Fruit fly (Drosophila melanogaster) whole organism, embryonic: ENCODE data around the gene CG15170.
A peak's percentile ranks its signal among the peaks of the same experiment; 100 is the strongest.

Experiments
- Atf3 ChIP-seq: fragments of 200-800 bp; sonication (Bioruptor generic); optimal IDR thresholded peaks from 3 replicates; lab custom pipeline; 2016; ENCODE audit warnings: missing biosample characterization, missing genetic modification characterization
- B-H2 ChIP-seq: fragments of 200-800 bp; sonication (Bioruptor generic); optimal IDR thresholded peaks from 2 replicates; lab custom pipeline; 2018; ENCODE audit warnings: missing biosample characterization, mild to moderate bottlenecking, missing genetic modification characterization
- CG1024 ChIP-seq: fragments of 200-800 bp; sonication (Bioruptor generic); IDR thresholded peaks from 2 replicates; pipeline ENCODE4 v1.3.6; 2022; ENCODE audit warnings: missing biosample characterization, missing genetic modification characterization
- CG10654 ChIP-seq: fragments of 200-800 bp; sonication (Bioruptor generic); optimal IDR thresholded peaks from 2 replicates; lab custom pipeline; 2016; ENCODE audit warnings: missing biosample characterization, missing genetic modification characterization
- CG12236 ChIP-seq: fragments of 200-800 bp; sonication (Bioruptor generic); optimal IDR thresholded peaks from 2 replicates; lab custom pipeline; 2016; ENCODE audit warnings: missing biosample characterization, missing genetic modification characterization
- CG16815 ChIP-seq: fragments of 200-800 bp; sonication (Bioruptor generic); optimal IDR thresholded peaks from 3 replicates; lab custom pipeline; 2017; ENCODE audit warnings: missing biosample characterization, mild to moderate bottlenecking, missing genetic modification characterization
- CG17186 ChIP-seq: fragments of 200-800 bp; sonication (Bioruptor generic); optimal IDR thresholded peaks from 3 replicates; lab custom pipeline; 2017; ENCODE audit warnings: missing biosample characterization, missing genetic modification reagents, missing genetic modification characterization
- CG18011 ChIP-seq: fragments of 200-800 bp; sonication (Bioruptor generic); optimal IDR thresholded peaks from 2 replicates; lab custom pipeline; 2017; ENCODE audit warnings: missing biosample characterization, missing genetic modification characterization, mild to moderate bottlenecking, moderate library complexity, missing genotype
- CG31365 ChIP-seq: fragments of 200-800 bp; sonication (Bioruptor generic); optimal IDR thresholded peaks from 2 replicates; lab custom pipeline; 2018; ENCODE audit warnings: missing biosample characterization, mild to moderate bottlenecking, missing genetic modification characterization
- CG31388 ChIP-seq: fragments of 200-800 bp; sonication (Bioruptor generic); optimal IDR thresholded peaks from 2 replicates; lab custom pipeline; 2016; ENCODE audit warnings: missing biosample characterization, missing genetic modification characterization
- CG6654 ChIP-seq: fragments of 200-800 bp; sonication (Bioruptor generic); optimal IDR thresholded peaks from 2 replicates; lab custom pipeline; 2017; ENCODE audit warnings: missing biosample characterization, mild to moderate bottlenecking, missing genetic modification characterization
- CG6689 ChIP-seq: fragments of 200-800 bp; sonication (Bioruptor generic); IDR thresholded peaks from 2 replicates; pipeline ENCODE4 v1.3.6; 2022; ENCODE audit warnings: missing biosample characterization, missing genetic modification characterization
- CG8089 ChIP-seq: fragments of 200-800 bp; sonication (Bioruptor generic); optimal IDR thresholded peaks from 3 replicates; lab custom pipeline; 2016; ENCODE audit warnings: missing biosample characterization, missing genetic modification characterization
- CG8944 ChIP-seq: fragments of 200-800 bp; sonication (Bioruptor generic); optimal IDR thresholded peaks from 3 replicates; lab custom pipeline; 2016; ENCODE audit warnings: missing biosample characterization, missing genetic modification characterization
- CG9727 ChIP-seq: fragments of 200-800 bp; sonication (Bioruptor generic); optimal IDR thresholded peaks from 3 replicates; lab custom pipeline; 2017; ENCODE audit warnings: missing biosample characterization, mild to moderate bottlenecking, missing genetic modification characterization
- Chrac-16 ChIP-seq: fragments of 200-800 bp; sonication (Bioruptor generic); optimal IDR thresholded peaks from 3 replicates; lab custom pipeline; 2016; ENCODE audit warnings: missing biosample characterization, missing genetic modification characterization
- E2f1 ChIP-seq: fragments of 200-800 bp; sonication (Bioruptor generic); IDR thresholded peaks from 2 replicates; pipeline ENCODE4 v1.3.6; 2022; ENCODE audit warnings: missing biosample characterization, missing genetic modification characterization
- Ets97D ChIP-seq: fragments of 200-800 bp; sonication (Bioruptor generic); optimal IDR thresholded peaks from 3 replicates; lab custom pipeline; 2016; ENCODE audit warnings: missing biosample characterization, missing genetic modification characterization
- HHEX ChIP-seq: fragments of 200-800 bp; sonication (Bioruptor generic); optimal IDR thresholded peaks from 3 replicates; lab custom pipeline; 2017; ENCODE audit warnings: missing biosample characterization, mild to moderate bottlenecking, missing genetic modification characterization, missing genetic modification reagents
- HmgD ChIP-seq: fragments of 200-800 bp; sonication (Bioruptor generic); optimal IDR thresholded peaks from 3 replicates; lab custom pipeline; 2016; ENCODE audit warnings: missing biosample characterization, missing genetic modification characterization
- Hmx ChIP-seq: fragments of 200-800 bp; sonication (Bioruptor generic); optimal IDR thresholded peaks from 2 replicates; lab custom pipeline; 2016; ENCODE audit warnings: missing biosample characterization, missing genetic modification characterization
- YL-1 ChIP-seq: fragments of 200-800 bp; sonication (Bioruptor generic); optimal IDR thresholded peaks from 3 replicates; lab custom pipeline; 2017; ENCODE audit warnings: missing biosample characterization, mild to moderate bottlenecking, missing genetic modification characterization
- aop ChIP-seq: fragments of 200-800 bp; sonication (Bioruptor generic); IDR thresholded peaks from 2 replicates; pipeline ENCODE4 v1.3.6; 2022; ENCODE audit warnings: missing biosample characterization, missing genetic modification characterization
- bsh ChIP-seq, 2 experiments: fragments of 200-800 bp; sonication (Bioruptor generic); optimal IDR thresholded peaks; 2 replicates each; lab custom pipeline; 2017 to 2018; ENCODE audit warnings: mild to moderate bottlenecking in 2 of 2, missing biosample characterization in 2 of 2, missing genetic modification characterization in 2 of 2, moderate library complexity in 1 of 2
- cas ChIP-seq: fragments of 200-800 bp; sonication (Bioruptor generic); IDR thresholded peaks from 2 replicates; pipeline ENCODE4 v1.3.6; 2022; ENCODE audit warnings: missing biosample characterization, missing genetic modification characterization
- caup ChIP-seq: fragments of 200-800 bp; sonication (Bioruptor generic); optimal IDR thresholded peaks from 3 replicates; lab custom pipeline; 2017; ENCODE audit warnings: missing biosample characterization, mild to moderate bottlenecking, missing genetic modification characterization, moderate library complexity; ENCODE audit not compliant: severe bottlenecking
- cg ChIP-seq: fragments of 200-800 bp; sonication (Bioruptor generic); optimal IDR thresholded peaks from 3 replicates; lab custom pipeline; 2019; ENCODE audit warnings: missing biosample characterization, mild to moderate bottlenecking, missing genetic modification characterization, moderate library complexity
- chif ChIP-seq, 2 experiments: fragments of 200-800 bp; sonication (Bioruptor generic); optimal IDR thresholded peaks; 3 replicates each; lab custom pipeline; 2016; ENCODE audit warnings: missing biosample characterization in 2 of 2, missing genetic modification characterization in 2 of 2
- crol ChIP-seq: fragments of 200-800 bp; sonication (Bioruptor generic); IDR thresholded peaks from 2 replicates; pipeline ENCODE4 v1.3.6; 2022; ENCODE audit warnings: missing biosample characterization, missing genetic modification characterization
- dm ChIP-seq: fragments of 200-800 bp; sonication (Bioruptor generic); optimal IDR thresholded peaks from 3 replicates; lab custom pipeline; 2016; ENCODE audit warnings: missing biosample characterization, missing genetic modification characterization
- dmrt99B ChIP-seq: fragments of 200-800 bp; sonication (Bioruptor generic); optimal IDR thresholded peaks from 2 replicates; lab custom pipeline; 2018; ENCODE audit warnings: missing biosample characterization, mild to moderate bottlenecking, missing genetic modification characterization, moderate library complexity
- eve ChIP-seq, 2 experiments: fragments of >200 bp; optimal IDR thresholded peaks; 2 replicates each; lab custom pipeline; 2017; ENCODE audit warnings: missing biosample characterization in 2 of 2, missing genetic modification characterization in 2 of 2
- fru ChIP-seq: fragments of >200 bp; optimal IDR thresholded peaks from 2 replicates; lab custom pipeline; 2017
- gcm ChIP-seq: fragments of 200-800 bp; sonication (Bioruptor generic); optimal IDR thresholded peaks from 2 replicates; lab custom pipeline; 2019; ENCODE audit warnings: missing biosample characterization, mild to moderate bottlenecking, missing genetic modification characterization, moderate library complexity
- ken ChIP-seq: fragments of 200-800 bp; sonication (Bioruptor generic); IDR thresholded peaks from 3 replicates; pipeline ENCODE4 v1.3.6; 2022; ENCODE audit warnings: missing biosample characterization, missing genetic modification characterization
- nau ChIP-seq: fragments of 200-800 bp; sonication (Bioruptor generic); optimal IDR thresholded peaks from 3 replicates; lab custom pipeline; 2017; ENCODE audit warnings: missing biosample characterization, mild to moderate bottlenecking, missing genetic modification characterization, missing genetic modification reagents
- nerfin-2 ChIP-seq: fragments of 200-800 bp; sonication (Bioruptor generic); IDR thresholded peaks from 2 replicates; pipeline ENCODE4 v1.3.6; 2022; ENCODE audit warnings: missing biosample characterization, missing genetic modification characterization; ENCODE audit not compliant: partially characterized antibody
- pb ChIP-seq: fragments of 200-800 bp; sonication (Bioruptor generic); optimal IDR thresholded peaks from 3 replicates; lab custom pipeline; 2016; ENCODE audit warnings: missing biosample characterization, missing genetic modification characterization
- pfk ChIP-seq: fragments of 200-800 bp; sonication (Bioruptor generic); optimal IDR thresholded peaks from 2 replicates; lab custom pipeline; 2018; ENCODE audit warnings: missing biosample characterization, mild to moderate bottlenecking, missing genetic modification characterization, moderate library complexity
- pho ChIP-seq: fragments of 200-800 bp; sonication (Bioruptor generic); optimal IDR thresholded peaks from 2 replicates; lab custom pipeline; 2016; ENCODE audit warnings: missing biosample characterization, missing genetic modification characterization
- sc ChIP-seq, 3 experiments: fragments of >200 bp in 2 of 3; fragments of 200-800 bp in 1 of 3; sonication (Bioruptor generic) in 1 of 3; optimal IDR thresholded peaks; 2 replicates in 2 of 3; 3 replicates in 1 of 3; lab custom pipeline; 2017; ENCODE audit warnings: mild to moderate bottlenecking in 1 of 3, missing biosample characterization in 1 of 3, missing genetic modification characterization in 1 of 3, missing genetic modification reagents in 1 of 3
- scrt ChIP-seq: fragments of 200-800 bp; sonication (Bioruptor generic); optimal IDR thresholded peaks from 2 replicates; lab custom pipeline; 2018; ENCODE audit warnings: missing biosample characterization, mild to moderate bottlenecking, missing genetic modification characterization, moderate library complexity
- slp2 ChIP-seq: fragments of 200-800 bp; sonication (Bioruptor generic); optimal IDR thresholded peaks from 2 replicates; lab custom pipeline; 2016; ENCODE audit warnings: missing biosample characterization, missing genetic modification characterization
- sna ChIP-seq: fragments of 200-800 bp; sonication (Bioruptor generic); IDR thresholded peaks from 2 replicates; pipeline ENCODE4 v1.3.6; 2022; ENCODE audit warnings: missing biosample characterization, missing genetic modification characterization; ENCODE audit not compliant: partially characterized antibody
- sr ChIP-seq: fragments of 200-800 bp; sonication (Bioruptor generic); IDR thresholded peaks from 3 replicates; pipeline ENCODE4 v1.3.6; 2022; ENCODE audit warnings: missing biosample characterization, missing genetic modification characterization
- ssp ChIP-seq: fragments of 200-800 bp; sonication (Bioruptor generic); IDR thresholded peaks from 2 replicates; pipeline ENCODE4 v1.3.6; 2022; ENCODE audit warnings: missing biosample characterization, missing genetic modification characterization
- tll ChIP-seq, 2 experiments: fragments of 200-800 bp in 1 of 2; fragments of >200 bp in 1 of 2; sonication (Bioruptor generic) in 1 of 2; optimal IDR thresholded peaks; 2 replicates each; lab custom pipeline; 2017 to 2019; ENCODE audit warnings: missing biosample characterization in 2 of 2, missing genetic modification characterization in 2 of 2, mild to moderate bottlenecking in 1 of 2, moderate library complexity in 1 of 2
- unc-4 ChIP-seq: fragments of 200-800 bp; sonication (Bioruptor generic); IDR thresholded peaks from 2 replicates; pipeline ENCODE4 v1.3.6; 2022; ENCODE audit warnings: missing biosample characterization, missing genetic modification characterization; ENCODE audit not compliant: partially characterized antibody
- vfl ChIP-seq: fragments of 200-800 bp; sonication (Bioruptor generic); optimal IDR thresholded peaks from 2 replicates; lab custom pipeline; 2016; ENCODE audit warnings: missing biosample characterization, missing genetic modification characterization
- zen ChIP-seq: fragments of 200-800 bp; sonication (Bioruptor generic); optimal IDR thresholded peaks from 3 replicates; lab custom pipeline; 2018; ENCODE audit warnings: missing biosample characterization, mild to moderate bottlenecking, missing genetic modification characterization, moderate library complexity

The CG15170 gene

dm6 chr2L:19009130-19009529 is 19.1 kb upstream of the CG15170 start, which contains the start of gene RpL30 (continued):
- TF ChIP-seq CG16815 (GFP tag; lab: Kevin White, UChicago), result peak; percentile 59
- TF ChIP-seq Ets97D, result peak; percentile 100
- TF ChIP-seq eve (GFP tag; optimal IDR thresholded peaks at IDR 0.05; lab: Kevin White, UChicago), result no peak
- TF ChIP-seq dmrt99B (tag; lab: Kevin White, UChicago), result peak; percentile 76
- no peak for TF ChIP-seq sc (optimal IDR thresholded peaks at IDR 0.05; lab: Kevin White, UChicago)
- peak; percentile 66 for TF ChIP-seq sc (GFP tag; optimal IDR thresholded peaks at IDR 0.05; lab: Kevin White, UChicago)
- peak; percentile 19; the same call in 1 of the 2 replicates for TF ChIP-seq sna (GFP tag; lab: Robert Waterston, UW)
- no peak for TF ChIP-seq fru (lab: Kevin White, UChicago)
- no peak for TF ChIP-seq crol (GFP tag; lab: Robert Waterston, UW)
- peak; percentile 67 for TF ChIP-seq Chrac-16 (GFP tag; lab: Kevin White, UChicago)
- peak; percentile 98 for TF ChIP-seq caup (GFP tag; lab: Kevin White, UChicago)
- TF ChIP-seq unc-4 (GFP tag; lab: Robert Waterston, UW), result peak; percentile 68
- peak; percentile 71 for TF ChIP-seq CG1024 (GFP tag; lab: Robert Waterston, UW)
- peak; percentile 86 for TF ChIP-seq CG31365
- TF ChIP-seq dm, result peak; percentile 100
- peak; percentile 80 for TF ChIP-seq CG10654 (GFP tag; lab: Kevin White, UChicago)
- TF ChIP-seq ssp (GFP tag; lab: Robert Waterston, UW), result peak; percentile 76
- TF ChIP-seq CG6654, result peak; percentile 63
- TF ChIP-seq gcm (GFP tag; lab: Kevin White, UChicago), result peak; percentile 87
- peak; percentile 93 for TF ChIP-seq pb
- TF ChIP-seq CG31388 (GFP tag; lab: Kevin White, UChicago), result peak; percentile 33
- TF ChIP-seq chif (GFP tag; optimal IDR thresholded peaks at IDR 0.05; lab: Kevin White, UChicago), result peak; percentile 70 to 87
- no peak for TF ChIP-seq nerfin-2 (GFP tag; lab: Robert Waterston, UW)
- peak; percentile 71 for TF ChIP-seq CG6689 (GFP tag; lab: Robert Waterston, UW)
- peak; percentile 96 for TF ChIP-seq HmgD (GFP tag; lab: Kevin White, UChicago)
- peak; percentile 55; the same call in 1 of the 2 replicates for TF ChIP-seq cas (GFP tag; lab: Robert Waterston, UW)
- TF ChIP-seq aop (GFP tag; lab: Robert Waterston, UW), result peak; percentile 62
- peak; percentile 83 for TF ChIP-seq CG18011 (GFP tag; lab: Kevin White, UChicago)
- TF ChIP-seq CG8089 (GFP tag; lab: Kevin White, UChicago), result peak; percentile 92
- peak; percentile 87 for TF ChIP-seq zen (tag; lab: Kevin White, UChicago)
- TF ChIP-seq tll (GFP tag; optimal IDR thresholded peaks at IDR 0.05; lab: Kevin White, UChicago), result peak in 1 of 2 experiments; percentile 23
- TF ChIP-seq CG8944 (GFP tag; lab: Kevin White, UChicago), result peak; percentile 73
- TF ChIP-seq E2f1 (GFP tag; lab: Robert Waterston, UW), result peak; percentile 75
- TF ChIP-seq B-H2 (GFP tag; lab: Kevin White, UChicago), result peak; percentile 94
- TF ChIP-seq CG17186 (GFP tag; lab: Kevin White, UChicago), result peak; percentile 83
- TF ChIP-seq pho (GFP tag; lab: Kevin White, UChicago), result peak; percentile 89
- TF ChIP-seq cg (GFP tag; lab: Kevin White, UChicago), result no peak
- TF ChIP-seq nau (GFP tag; lab: Kevin White, UChicago), result peak; percentile 91
- TF ChIP-seq slp2 (GFP tag; lab: Kevin White, UChicago), result peak; percentile 84
- peak; percentile 89 for TF ChIP-seq sr (GFP tag; lab: Robert Waterston, UW)
- peak; percentile 88 for TF ChIP-seq ken (GFP tag; lab: Robert Waterston, UW)
- TF ChIP-seq Hmx (GFP tag; lab: Kevin White, UChicago), result no peak
- TF ChIP-seq vfl (GFP tag; lab: Kevin White, UChicago), result peak; percentile 85
- peak; percentile 95 for TF ChIP-seq CG9727 (GFP tag; lab: Kevin White, UChicago)
- TF ChIP-seq scrt (GFP tag; lab: Kevin White, UChicago), result peak; percentile 92
- peak; percentile 85 for TF ChIP-seq CG12236 (GFP tag; lab: Kevin White, UChicago)
- peak; percentile 83 for TF ChIP-seq pfk (GFP tag; lab: Kevin White, UChicago)
- TF ChIP-seq HHEX, result peak; percentile 95
- TF ChIP-seq YL-1 (GFP tag; lab: Kevin White, UChicago), result peak; percentile 99
- TF ChIP-seq bsh (GFP tag; optimal IDR thresholded peaks at IDR 0.05; lab: Kevin White, UChicago), result peak; percentile 81 to 82
- peak; percentile 57 for TF ChIP-seq Atf3 (GFP tag; lab: Kevin White, UChicago)
